Fruit fly (Drosophila melanogaster): ENCODE measurements around the gene Mitofilin.

DNA sequence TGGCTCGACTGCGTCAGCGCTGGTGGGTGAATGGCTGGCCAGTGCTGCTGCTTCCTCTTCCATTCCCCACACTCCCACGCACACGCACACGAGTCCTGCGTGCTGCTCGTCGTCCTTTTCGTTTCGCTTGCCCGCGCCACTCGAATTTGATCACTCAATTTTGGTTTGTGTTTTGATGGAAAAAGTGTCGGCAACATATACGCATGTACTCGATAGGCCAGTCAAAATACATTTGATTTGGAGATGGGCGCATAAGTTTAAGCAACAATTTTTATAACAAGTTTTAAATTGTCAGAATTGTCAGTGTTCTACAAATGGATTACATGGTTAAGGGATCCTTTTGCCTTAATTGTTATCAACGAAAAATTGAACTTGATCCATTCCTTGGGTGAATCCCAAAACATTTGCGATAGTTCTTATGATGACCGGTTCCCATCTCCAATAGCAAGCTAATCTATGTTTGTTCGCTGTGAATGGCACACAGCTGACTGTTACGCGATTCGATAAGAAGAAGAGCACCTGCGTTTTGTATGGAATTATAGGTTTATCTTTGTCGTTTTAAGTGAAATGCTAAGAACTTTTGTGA, at the start of gene Mitofilin, which contains the start of gene mRpL35:
- no peak for TF ChIP-seq h (optimal IDR thresholded peaks at IDR 0.05)
- no peak for TF ChIP-seq insv (optimal IDR thresholded peaks at IDR 0.05)
